Fruit fly (Drosophila melanogaster): ENCODE results near the gene CG31343.

dm6 chr3R:21758145-21758856 is 13.2 kb downstream of the CG31343 start, which contains the start of gene CG42335:
- TF ChIP-seq fd85E (GFP tag; optimal IDR thresholded peaks at IDR 0.05): no peak
- TF ChIP-seq CG6792 (GFP tag; optimal IDR thresholded peaks at IDR 0.05): no peak
- no peak for TF ChIP-seq CG16779 (tag; optimal IDR thresholded peaks at IDR 0.05)
- no peak for TF ChIP-seq Ets21C (GFP tag; optimal IDR thresholded peaks at IDR 0.05)
- TF ChIP-seq topi (GFP tag; optimal IDR thresholded peaks at IDR 0.05): no peak
- TF ChIP-seq Blimp-1 (GFP tag; optimal IDR thresholded peaks at IDR 0.05): no peak
- no peak for TF ChIP-seq CG6163 (GFP tag; IDR thresholded peaks at IDR 0.05)
- TF ChIP-seq Sox102F (GFP tag; optimal IDR thresholded peaks at IDR 0.05): no peak
- no peak for TF ChIP-seq Gug (GFP tag; IDR thresholded peaks at IDR 0.05)
- TF ChIP-seq ss (GFP tag; optimal IDR thresholded peaks at IDR 0.05): no peak
- no peak for TF ChIP-seq CG10669 (GFP tag; optimal IDR thresholded peaks at IDR 0.05)
- no peak for TF ChIP-seq CG32006 (GFP tag; optimal IDR thresholded peaks at IDR 0.05)

Data from whole organism, prepupa.